Fruit fly (Drosophila melanogaster) whole organism, pupa: ENCODE data around the gene nrv1.

Experiments
- CG10348 ChIP-seq: fragments of 200-800 bp; sonication (Bioruptor generic); IDR thresholded peaks from 2 replicates; pipeline ENCODE4 v1.3.6; 2022; ENCODE audit warnings: missing biosample characterization, missing genetic modification characterization
- CG12605 ChIP-seq: fragments of 200-800 bp; sonication (Bioruptor generic); IDR thresholded peaks from 2 replicates; pipeline ENCODE4 v1.3.6; 2022; ENCODE audit warnings: missing biosample characterization, missing genetic modification characterization
- CG15710 ChIP-seq: fragments of 200-800 bp; sonication (Bioruptor generic); optimal IDR thresholded peaks from 2 replicates; lab custom pipeline; 2018; ENCODE audit warnings: missing biosample characterization, mild to moderate bottlenecking, missing genetic modification characterization, moderate library complexity
- CG34367 ChIP-seq: fragments of 200-800 bp; sonication (Bioruptor generic); optimal IDR thresholded peaks from 2 replicates; lab custom pipeline; 2018; ENCODE audit warnings: missing biosample characterization, mild to moderate bottlenecking, missing genetic modification characterization
- CG4496 ChIP-seq: fragments of 200-800 bp; sonication (Bioruptor generic); IDR thresholded peaks from 3 replicates; pipeline ENCODE4 v1.3.6; 2022; ENCODE audit warnings: missing biosample characterization, missing genetic modification characterization
- CG8159 ChIP-seq: fragments of 200-800 bp; sonication (Bioruptor generic); optimal IDR thresholded peaks from 3 replicates; lab custom pipeline; 2018; ENCODE audit warnings: missing biosample characterization, mild to moderate bottlenecking, missing genetic modification characterization, moderate library complexity
- CG9948 ChIP-seq: fragments of 200-800 bp; sonication (Bioruptor generic); optimal IDR thresholded peaks from 2 replicates; lab custom pipeline; 2018; ENCODE audit warnings: missing biosample characterization, mild to moderate bottlenecking, missing genetic modification characterization, moderate library complexity
- EcR ChIP-seq: fragments of 200-800 bp; sonication (Bioruptor generic); optimal IDR thresholded peaks from 3 replicates; lab custom pipeline; 2019; ENCODE audit warnings: missing biosample characterization, missing genetic modification characterization, mild to moderate bottlenecking, moderate library complexity, missing genetic modification reagents
- Pif1A ChIP-seq: fragments of 200-800 bp; sonication (Bioruptor generic); optimal IDR thresholded peaks from 3 replicates; lab custom pipeline; 2016; ENCODE audit warnings: missing biosample characterization, missing genetic modification characterization
- fd96Ca ChIP-seq: fragments of 200-800 bp; sonication (Bioruptor generic); IDR thresholded peaks from 3 replicates; pipeline ENCODE4 v1.3.6; 2022; ENCODE audit warnings: missing biosample characterization, missing genetic modification characterization
- gl ChIP-seq: fragments of 200-800 bp; sonication (Bioruptor generic); optimal IDR thresholded peaks from 2 replicates; lab custom pipeline; 2018; ENCODE audit warnings: missing biosample characterization, mild to moderate bottlenecking, missing genetic modification characterization

DNA sequence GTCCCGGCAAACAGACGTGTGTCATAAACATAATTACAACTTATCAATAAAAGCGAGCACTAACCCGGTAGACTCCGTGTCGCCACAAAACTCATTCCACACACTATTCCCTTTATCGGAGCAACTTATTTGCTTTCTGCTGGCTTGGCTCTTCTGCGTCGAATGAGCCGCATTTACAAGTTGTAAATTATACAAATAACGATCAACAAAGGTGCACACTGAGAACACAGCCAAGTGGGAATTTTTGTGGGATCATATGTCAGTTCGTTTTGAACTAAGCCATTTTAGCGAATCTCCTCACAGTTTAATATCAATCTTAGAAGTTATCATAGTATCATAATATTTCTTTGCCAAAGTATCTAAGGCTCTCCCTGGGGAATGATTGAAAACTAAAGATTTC, 31.7 kb upstream of the nrv1 start:
- TF ChIP-seq fd96Ca (GFP tag; lab: Robert Waterston, UW) (no peak), CG9948 (tag; lab: Kevin White, UChicago) (no peak), gl (no peak), EcR (GFP tag; lab: Kevin White, UChicago) (no peak), CG8159 (tag; lab: Kevin White, UChicago) (no peak), CG15710 (tag; lab: Kevin White, UChicago) (no peak), CG4496 (GFP tag; lab: Robert Waterston, UW) (no peak), Pif1A (GFP tag; lab: Kevin White, UChicago) (no peak), CG10348 (GFP tag; lab: Robert Waterston, UW) (no peak), CG34367 (tag; lab: Kevin White, UChicago) (no peak), CG12605 (GFP tag; lab: Robert Waterston, UW) (no peak)
